Worm (Caenorhabditis elegans) whole organism, young adult: ENCODE results near the gene col-95.

Experiments used
- B0261.1 ChIP-seq: sonication (generic microtip); optimal IDR thresholded peaks from 2 replicates; lab custom pipeline; 2016; ENCODE audit warnings: mild to moderate bottlenecking, missing genetic modification characterization, moderate library complexity, missing compliant biosample characterization
- K12H6.12 ChIP-seq: fragments of 200-800 bp; sonication (Bioruptor generic); optimal IDR thresholded peaks from 2 replicates; lab custom pipeline; 2018; ENCODE audit warnings: mild to moderate bottlenecking, missing genetic modification characterization, missing compliant biosample characterization
- ama-1 ChIP-seq, 3 experiments: fragments of 150-350 bp in 1 of 3; sonication (generic microtip) in 2 of 3; optimal IDR thresholded peaks; 2 replicates each; lab custom pipeline; 2014 to 2018; ENCODE audit warnings: missing biosample characterization in 2 of 3, missing genetic modification characterization in 2 of 3, missing genetic modification reagents in 2 of 3
- ceh-79 ChIP-seq: sonication (generic microtip); optimal IDR thresholded peaks from 2 replicates; lab custom pipeline; 2017; ENCODE audit warnings: mild to moderate bottlenecking, missing genetic modification characterization, missing compliant biosample characterization
- gei-17 ChIP-seq: fragments of 200-800 bp; sonication (Bioruptor generic); optimal IDR thresholded peaks from 2 replicates; lab custom pipeline; 2018; ENCODE audit warnings: mild to moderate bottlenecking, missing genetic modification characterization, missing compliant biosample characterization
- hrde-1 ChIP-seq: sonication (generic microtip); optimal IDR thresholded peaks from 2 replicates; lab custom pipeline; 2016; ENCODE audit warnings: missing genetic modification characterization, mild to moderate bottlenecking, missing compliant biosample characterization, moderate library complexity, missing genotype, missing genetic modification reagents, borderline replicate concordance
- nhr-179 ChIP-seq: sonication (generic microtip); optimal IDR thresholded peaks from 2 replicates; lab custom pipeline; 2016; ENCODE audit warnings: mild to moderate bottlenecking, missing genetic modification characterization, missing compliant biosample characterization
- snpc-4 ChIP-seq, 5 experiments: fragments of 150-350 bp in 1 of 5; sonication (generic microtip) in 4 of 5; optimal IDR thresholded peaks; 2 replicates each; lab custom pipeline; 2014 to 2018; ENCODE audit warnings: missing genetic modification characterization in 5 of 5, missing biosample characterization in 3 of 5, antibody characterized with exemption in 2 of 5, mild to moderate bottlenecking in 2 of 5, missing compliant biosample characterization in 2 of 5, missing genotype in 2 of 5, moderate library complexity in 2 of 5, missing genetic modification reagents in 1 of 5
- zim-3 ChIP-seq: sonication (generic microtip); optimal IDR thresholded peaks from 2 replicates; lab custom pipeline; 2017; ENCODE audit warnings: mild to moderate bottlenecking, missing genetic modification characterization, moderate library complexity, missing compliant biosample characterization

DNA sequence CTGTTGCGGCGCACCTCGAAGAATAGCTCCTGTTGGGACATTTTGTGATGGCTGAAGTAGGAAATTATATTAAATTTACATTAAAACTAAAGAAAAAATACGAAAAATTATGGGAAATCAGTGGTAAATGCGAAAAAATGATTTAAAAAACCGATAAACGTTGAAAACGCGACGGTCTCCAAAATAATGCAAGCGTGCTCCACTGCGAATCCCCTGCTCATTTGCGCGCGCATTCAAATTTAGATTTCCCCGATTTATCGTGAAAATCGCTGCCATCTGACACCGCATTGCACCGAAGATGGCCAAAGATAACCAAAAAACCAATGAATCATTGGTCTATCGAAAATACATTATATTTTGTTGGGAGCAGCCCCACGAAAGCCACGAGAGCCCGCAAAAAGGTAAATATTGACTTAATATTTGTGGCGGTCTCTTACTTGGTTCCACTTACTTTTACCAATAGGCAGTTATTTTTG, 15.6 kb downstream of the col-95 start, which contains the start of the genes elb-1 and Y41C4A.11:
- TF ChIP-seq B0261.1 (tag; lab: Kevin White, UChicago), result no peak
- no peak for TF ChIP-seq hrde-1
- TF ChIP-seq nhr-179, result no peak
- no peak for TF ChIP-seq gei-17 (GFP tag; lab: Kevin White, UChicago)
- no peak for TF ChIP-seq K12H6.12
- TF ChIP-seq zim-3 (tag; lab: Kevin White, UChicago), result no peak
- TF ChIP-seq ama-1 (optimal IDR thresholded peaks at IDR 0.05; lab: Kevin White, UChicago), result no peak
- TF ChIP-seq ama-1 (GFP tag; optimal IDR thresholded peaks at IDR 0.05; lab: Kevin White, UChicago), result no peak
- TF ChIP-seq ceh-79, result no peak
- TF ChIP-seq snpc-4 (GFP tag; optimal IDR thresholded peaks at IDR 0.05; lab: Kevin White, UChicago), result no peak
- no peak for TF ChIP-seq snpc-4 (tag; optimal IDR thresholded peaks at IDR 0.05; lab: Kevin White, UChicago)
